Worm (Caenorhabditis elegans) whole organism, L4 larva: ENCODE measurements around the gene C05G5.7.

Experiments used
- cey-2 ChIP-seq: sonication (generic microtip); optimal IDR thresholded peaks from 3 replicates; lab custom pipeline; 2017; ENCODE audit warnings: missing genetic modification characterization, mild to moderate bottlenecking, missing compliant biosample characterization, antibody characterized with exemption, borderline replicate concordance; ENCODE audit not compliant: insufficient read depth
- pha-4 ChIP-seq, 2 experiments: fragments of 150-350 bp in 1 of 2; fragments of 200-800 bp in 1 of 2; sonication (Bioruptor generic) in 1 of 2; IDR thresholded peaks in 1 of 2; optimal IDR thresholded peaks in 1 of 2; 2 replicates each; pipeline versions ENCODE4 v1.3.6 to Lab custom; 2014 to 2022; ENCODE audit warnings: missing genetic modification characterization in 2 of 2, missing genetic modification reagents in 2 of 2, missing biosample characterization in 1 of 2, missing compliant biosample characterization in 1 of 2
- zip-2 ChIP-seq: fragments of 150-350 bp; optimal IDR thresholded peaks from 2 replicates; lab custom pipeline; 2014; ENCODE audit warnings: missing biosample characterization, missing genetic modification characterization

ce11 chrX:14737623-14738022, 6.0 kb downstream of the C05G5.7 start:
- TF ChIP-seq pha-4 (GFP tag; IDR thresholded peaks at IDR 0.05; lab: Robert Waterston, UW) (no peak), pha-4 (tag; optimal IDR thresholded peaks at IDR 0.05; lab: Kevin White, UChicago) (no peak), cey-2 (no peak), zip-2 (tag; lab: Kevin White, UChicago) (no peak)
